Fruit fly (Drosophila melanogaster) whole organism, embryonic: ENCODE results near the gene CG7381.

Source experiments
- CG10267 ChIP-seq: fragments of 200-800 bp; sonication (Bioruptor generic); optimal IDR thresholded peaks from 2 replicates; lab custom pipeline; 2018; ENCODE audit warnings: missing biosample characterization, mild to moderate bottlenecking, missing genetic modification characterization, moderate library complexity
- CG10959 ChIP-seq: fragments of 200-800 bp; sonication (Bioruptor generic); IDR thresholded peaks from 2 replicates; pipeline ENCODE4 v1.3.6; 2022; ENCODE audit warnings: missing biosample characterization, missing genetic modification characterization
- CG12104 ChIP-seq: fragments of 200-800 bp; sonication (Bioruptor generic); optimal IDR thresholded peaks from 3 replicates; lab custom pipeline; 2016; ENCODE audit warnings: missing biosample characterization, missing genetic modification characterization
- CG14710 ChIP-seq: fragments of 200-800 bp; sonication (Bioruptor generic); optimal IDR thresholded peaks from 3 replicates; lab custom pipeline; 2019; ENCODE audit warnings: missing biosample characterization, mild to moderate bottlenecking, missing genetic modification characterization, moderate library complexity
- CG14860 ChIP-seq: fragments of 200-800 bp; sonication (Bioruptor generic); IDR thresholded peaks from 3 replicates; pipeline ENCODE4 v1.3.6; 2022; ENCODE audit warnings: missing biosample characterization, missing genetic modification characterization; ENCODE audit not compliant: partially characterized antibody
- CG15696 ChIP-seq: fragments of 200-800 bp; sonication (Bioruptor generic); optimal IDR thresholded peaks from 2 replicates; lab custom pipeline; 2019; ENCODE audit warnings: missing biosample characterization, mild to moderate bottlenecking, missing genetic modification characterization, moderate library complexity
- CG16863 ChIP-seq: fragments of 200-800 bp; sonication (Bioruptor generic); optimal IDR thresholded peaks from 3 replicates; lab custom pipeline; 2016; ENCODE audit warnings: missing biosample characterization, missing genetic modification characterization
- CG17612 ChIP-seq: fragments of 200-800 bp; sonication (Bioruptor generic); IDR thresholded peaks from 2 replicates; pipeline ENCODE4 v1.3.6; 2022; ENCODE audit warnings: missing biosample characterization, missing genetic modification characterization
- CG17912 ChIP-seq: fragments of 200-800 bp; sonication (Bioruptor generic); optimal IDR thresholded peaks from 2 replicates; lab custom pipeline; 2018; ENCODE audit warnings: missing biosample characterization, mild to moderate bottlenecking, missing genetic modification characterization
- CG2678 ChIP-seq: fragments of 200-800 bp; sonication (Bioruptor generic); optimal IDR thresholded peaks from 3 replicates; lab custom pipeline; 2019; ENCODE audit warnings: missing biosample characterization, mild to moderate bottlenecking, missing genetic modification characterization, moderate library complexity
- CG32532 ChIP-seq: fragments of 200-800 bp; sonication (Bioruptor generic); IDR thresholded peaks from 2 replicates; pipeline ENCODE4 v1.3.6; 2022; ENCODE audit warnings: missing biosample characterization, missing genetic modification characterization
- CG7556 ChIP-seq: fragments of 200-800 bp; sonication (Bioruptor generic); optimal IDR thresholded peaks from 2 replicates; lab custom pipeline; 2017; ENCODE audit warnings: missing biosample characterization, mild to moderate bottlenecking, missing genetic modification characterization
- CG7745 ChIP-seq: fragments of 200-800 bp; sonication (Bioruptor generic); optimal IDR thresholded peaks from 2 replicates; lab custom pipeline; 2018; ENCODE audit warnings: missing biosample characterization, mild to moderate bottlenecking, missing genetic modification characterization, moderate library complexity
- CG7928 ChIP-seq: fragments of 200-800 bp; sonication (Bioruptor generic); optimal IDR thresholded peaks from 2 replicates; lab custom pipeline; 2017; ENCODE audit warnings: missing biosample characterization, mild to moderate bottlenecking, missing genetic modification characterization
- Dip3 ChIP-seq: fragments of 200-800 bp; sonication (Bioruptor generic); optimal IDR thresholded peaks from 3 replicates; lab custom pipeline; 2016; ENCODE audit warnings: missing biosample characterization, missing genetic modification characterization
- Doc3 ChIP-seq: fragments of 200-800 bp; sonication (Bioruptor generic); IDR thresholded peaks from 3 replicates; pipeline ENCODE4 v1.3.6; 2022; ENCODE audit warnings: missing biosample characterization, missing genetic modification characterization; ENCODE audit not compliant: partially characterized antibody
- Dref ChIP-seq: fragments of 200-800 bp; sonication (Bioruptor generic); IDR thresholded peaks from 2 replicates; pipeline ENCODE4 v1.3.6; 2022; ENCODE audit warnings: missing biosample characterization, missing genetic modification characterization
- Ets97D ChIP-seq: fragments of 200-800 bp; sonication (Bioruptor generic); optimal IDR thresholded peaks from 3 replicates; lab custom pipeline; 2016; ENCODE audit warnings: missing biosample characterization, missing genetic modification characterization
- Fer2 ChIP-seq: fragments of 200-800 bp; sonication (Bioruptor generic); optimal IDR thresholded peaks from 2 replicates; lab custom pipeline; 2018; ENCODE audit warnings: missing biosample characterization, mild to moderate bottlenecking, missing genetic modification characterization, moderate library complexity
- Hand ChIP-seq: fragments of 200-800 bp; sonication (Bioruptor generic); optimal IDR thresholded peaks from 2 replicates; lab custom pipeline; 2017; ENCODE audit warnings: mild to moderate bottlenecking, missing biosample characterization, missing genetic modification reagents, missing genetic modification characterization
- HmgZ ChIP-seq: fragments of 200-800 bp; sonication (Bioruptor generic); optimal IDR thresholded peaks from 2 replicates; lab custom pipeline; 2018; ENCODE audit warnings: missing biosample characterization, mild to moderate bottlenecking, missing genetic modification characterization
- Hr3 ChIP-seq: fragments of 200-800 bp; sonication (Bioruptor generic); optimal IDR thresholded peaks from 3 replicates; lab custom pipeline; 2016; ENCODE audit warnings: missing biosample characterization, missing genetic modification characterization
- Hr39 ChIP-seq: fragments of >200 bp; optimal IDR thresholded peaks from 2 replicates; lab custom pipeline; 2017
- Nf-YC ChIP-seq: fragments of 200-800 bp; optimal IDR thresholded peaks from 3 replicates; lab custom pipeline; 2019; ENCODE audit warnings: missing biosample characterization, mild to moderate bottlenecking, missing genetic modification characterization, moderate library complexity
- Opbp ChIP-seq: fragments of 200-800 bp; sonication (Bioruptor generic); IDR thresholded peaks from 3 replicates; pipeline ENCODE4 v1.3.6; 2022; ENCODE audit warnings: missing biosample characterization, missing genetic modification characterization; ENCODE audit not compliant: partially characterized antibody
- Sry-δ ChIP-seq: fragments of 200-800 bp; sonication (Bioruptor generic); optimal IDR thresholded peaks from 2 replicates; lab custom pipeline; 2016; ENCODE audit warnings: missing biosample characterization, missing genetic modification characterization
- Ssrp ChIP-seq: fragments of 200-800 bp; sonication (Bioruptor generic); optimal IDR thresholded peaks from 2 replicates; lab custom pipeline; 2018; ENCODE audit warnings: missing biosample characterization, mild to moderate bottlenecking, missing genetic modification characterization, moderate library complexity
- Taf1 ChIP-seq: fragments of 200-800 bp; sonication (Bioruptor generic); IDR thresholded peaks from 2 replicates; pipeline ENCODE4 v1.3.6; 2022; ENCODE audit warnings: missing biosample characterization, missing genetic modification characterization
- ara ChIP-seq: fragments of 200-800 bp; sonication (Bioruptor generic); IDR thresholded peaks from 2 replicates; pipeline ENCODE4 v1.3.6; 2022; ENCODE audit warnings: missing biosample characterization, missing genetic modification characterization
- cad ChIP-seq: fragments of >200 bp; optimal IDR thresholded peaks from 2 replicates; lab custom pipeline; 2017; ENCODE audit warnings: missing biosample characterization, missing genetic modification characterization
- corto ChIP-seq: fragments of 200-800 bp; sonication (Bioruptor generic); optimal IDR thresholded peaks from 2 replicates; lab custom pipeline; 2016; ENCODE audit warnings: missing biosample characterization, mild to moderate bottlenecking, missing genetic modification characterization, moderate library complexity
- da ChIP-seq: fragments of 200-800 bp; sonication (Bioruptor generic); optimal IDR thresholded peaks from 2 replicates; lab custom pipeline; 2016; ENCODE audit warnings: missing biosample characterization, missing genetic modification characterization
- ewg ChIP-seq: fragments of 200-800 bp; sonication (Bioruptor generic); optimal IDR thresholded peaks from 3 replicates; lab custom pipeline; 2017; ENCODE audit warnings: mild to moderate bottlenecking, missing biosample characterization, missing genetic modification reagents, missing genetic modification characterization
- fd96Cb ChIP-seq: fragments of 200-800 bp; sonication (Bioruptor generic); optimal IDR thresholded peaks from 2 replicates; lab custom pipeline; 2018; ENCODE audit warnings: missing biosample characterization, mild to moderate bottlenecking, missing genetic modification characterization, moderate library complexity
- gcm2 ChIP-seq: fragments of 200-800 bp; sonication (Bioruptor generic); optimal IDR thresholded peaks from 2 replicates; lab custom pipeline; 2016; ENCODE audit warnings: missing biosample characterization, missing genetic modification characterization
- ham ChIP-seq: fragments of 200-800 bp; sonication (Bioruptor generic); IDR thresholded peaks from 2 replicates; pipeline ENCODE4 v1.3.6; 2022; ENCODE audit warnings: missing biosample characterization, missing genetic modification characterization
- hkb ChIP-seq, 2 experiments: fragments of 200-800 bp in 1 of 2; fragments of >200 bp in 1 of 2; sonication (Bioruptor generic) in 1 of 2; IDR thresholded peaks in 1 of 2; optimal IDR thresholded peaks in 1 of 2; 2 replicates each; pipeline versions ENCODE4 v1.3.6 to Lab custom; 2017 to 2022; ENCODE audit warnings: missing biosample characterization in 1 of 2, missing genetic modification characterization in 1 of 2
- ind ChIP-seq: fragments of 200-800 bp; sonication (Bioruptor generic); optimal IDR thresholded peaks from 3 replicates; lab custom pipeline; 2016; ENCODE audit warnings: missing biosample characterization, missing genetic modification characterization
- lola ChIP-seq, 3 experiments: fragments of >200 bp in 2 of 3; fragments of 200-800 bp in 1 of 3; sonication (Bioruptor generic) in 1 of 3; optimal IDR thresholded peaks; 2 replicates each; lab custom pipeline; 2017 to 2019; ENCODE audit warnings: missing biosample characterization in 3 of 3, missing genetic modification characterization in 3 of 3, mild to moderate bottlenecking in 1 of 3, moderate library complexity in 1 of 3
- mam ChIP-seq: fragments of 200-800 bp; sonication (Bioruptor generic); optimal IDR thresholded peaks from 3 replicates; lab custom pipeline; 2016; ENCODE audit warnings: missing biosample characterization, missing genetic modification characterization
- nerfin-2 ChIP-seq: fragments of 200-800 bp; sonication (Bioruptor generic); IDR thresholded peaks from 2 replicates; pipeline ENCODE4 v1.3.6; 2022; ENCODE audit warnings: missing biosample characterization, missing genetic modification characterization; ENCODE audit not compliant: partially characterized antibody
- onecut ChIP-seq: fragments of 200-800 bp; sonication (Bioruptor generic); IDR thresholded peaks from 2 replicates; pipeline ENCODE4 v1.3.6; 2022; ENCODE audit warnings: missing biosample characterization, missing genetic modification characterization
- repo ChIP-seq: fragments of 200-800 bp; sonication (Bioruptor generic); optimal IDR thresholded peaks from 2 replicates; lab custom pipeline; 2016; ENCODE audit warnings: missing biosample characterization, missing genetic modification characterization
- sens-2 ChIP-seq: fragments of 200-800 bp; sonication (Bioruptor generic); IDR thresholded peaks from 2 replicates; pipeline ENCODE4 v1.3.6; 2022; ENCODE audit warnings: missing biosample characterization, missing genetic modification characterization
- slbo ChIP-seq: fragments of 200-800 bp; sonication (Bioruptor generic); IDR thresholded peaks from 2 replicates; pipeline ENCODE4 v1.3.6; 2022; ENCODE audit warnings: missing biosample characterization, missing genetic modification characterization
- so ChIP-seq: fragments of 200-800 bp; sonication (Bioruptor generic); IDR thresholded peaks from 3 replicates; pipeline ENCODE4 v1.3.6; 2022; ENCODE audit warnings: missing biosample characterization, missing genetic modification characterization
- tup ChIP-seq: fragments of 200-800 bp; sonication (Bioruptor generic); optimal IDR thresholded peaks from 2 replicates; lab custom pipeline; 2016; ENCODE audit warnings: missing biosample characterization, mild to moderate bottlenecking, missing genetic modification characterization, moderate library complexity
- wek ChIP-seq: fragments of 200-800 bp; sonication (Bioruptor generic); optimal IDR thresholded peaks from 3 replicates; lab custom pipeline; 2018; ENCODE audit warnings: missing biosample characterization, mild to moderate bottlenecking, missing genetic modification characterization, moderate library complexity
- zf30C ChIP-seq: fragments of 200-800 bp; sonication (Bioruptor generic); optimal IDR thresholded peaks from 3 replicates; lab custom pipeline; 2018; ENCODE audit warnings: missing biosample characterization, mild to moderate bottlenecking, missing genetic modification characterization

The CG7381 gene

dm6 chr3R:12985828-12986530 is 8.7 kb upstream of the CG7381 start, which contains the start of gene CG31342 (continued):
- TF ChIP-seq hkb (optimal IDR thresholded peaks at IDR 0.05; lab: Kevin White, UChicago): no peak
- peak; percentile 40; the same call in 1 of the 2 replicates for TF ChIP-seq hkb (GFP tag; IDR thresholded peaks at IDR 0.05; lab: Robert Waterston, UW)
- no peak for TF ChIP-seq ham (GFP tag; lab: Robert Waterston, UW)
- peak; percentile 41; the same call in 1 of the 2 replicates for TF ChIP-seq slbo (GFP tag; lab: Robert Waterston, UW)
- TF ChIP-seq nerfin-2 (GFP tag; lab: Robert Waterston, UW): peak; percentile 36; the same call in 1 of the 2 replicates
- TF ChIP-seq onecut: no peak
- no peak for TF ChIP-seq CG7745
- TF ChIP-seq Nf-YC (tag; lab: Kevin White, UChicago): no peak
- no peak for TF ChIP-seq ewg (GFP tag; lab: Kevin White, UChicago)
- peak; percentile 58; the same call in 2 of the 3 replicates for TF ChIP-seq Opbp
- peak; percentile 38 for TF ChIP-seq Ssrp
- TF ChIP-seq CG17612 (GFP tag; lab: Robert Waterston, UW): no peak
- no peak for TF ChIP-seq ara (GFP tag; lab: Robert Waterston, UW)
- no peak for TF ChIP-seq CG7556 (GFP tag; lab: Kevin White, UChicago)
- TF ChIP-seq Taf1 (GFP tag; lab: Robert Waterston, UW): 0 out of 2 replicates have a peak, but pooled peaks have one; percentile 12
- TF ChIP-seq tup (GFP tag; lab: Kevin White, UChicago): no peak
- peak; percentile 70 for TF ChIP-seq Dref (GFP tag; lab: Robert Waterston, UW)
- no peak for TF ChIP-seq Hand (GFP tag; lab: Kevin White, UChicago)
- TF ChIP-seq Sry-δ (GFP tag; lab: Kevin White, UChicago): peak; percentile 57
- TF ChIP-seq lola (GFP tag; optimal IDR thresholded peaks at IDR 0.05; lab: Kevin White, UChicago): peak in 1 of 3 experiments; percentile 58
- TF ChIP-seq wek (GFP tag; lab: Kevin White, UChicago): peak; percentile 98
- no peak for TF ChIP-seq CG7928 (GFP tag; lab: Kevin White, UChicago)
- TF ChIP-seq CG2678: no peak
- no peak for TF ChIP-seq gcm2
- TF ChIP-seq CG17912 (GFP tag; lab: Kevin White, UChicago): no peak
- TF ChIP-seq fd96Cb (tag; lab: Kevin White, UChicago): no peak
- TF ChIP-seq sens-2 (GFP tag; lab: Robert Waterston, UW): no peak
- TF ChIP-seq CG10959 (GFP tag; lab: Robert Waterston, UW): no peak
- no peak for TF ChIP-seq Fer2 (tag; lab: Kevin White, UChicago)
- TF ChIP-seq Hr39 (lab: Kevin White, UChicago): no peak
- peak; percentile 48; the same call in 1 of the 2 replicates for TF ChIP-seq CG32532 (GFP tag; lab: Robert Waterston, UW)
- peak; percentile 64 for TF ChIP-seq Doc3 (GFP tag; lab: Robert Waterston, UW)
- peak; percentile 17 for TF ChIP-seq Ets97D (GFP tag; lab: Kevin White, UChicago)
- TF ChIP-seq CG10267 (tag; lab: Kevin White, UChicago): peak; percentile 64
- TF ChIP-seq ind: no peak
- 0 out of 3 replicates have a peak, but pooled peaks have one; percentile 17 for TF ChIP-seq so (GFP tag; lab: Robert Waterston, UW)
- TF ChIP-seq da: peak; percentile 7
- TF ChIP-seq CG14860: peak; percentile 43
- TF ChIP-seq mam (GFP tag; lab: Kevin White, UChicago): no peak
- TF ChIP-seq Dip3 (GFP tag; lab: Kevin White, UChicago): no peak
- TF ChIP-seq Hr3: peak; percentile 22
- peak; percentile 45 for TF ChIP-seq CG15696
- peak; percentile 39 for TF ChIP-seq HmgZ (tag; lab: Kevin White, UChicago)
- no peak for TF ChIP-seq zf30C (GFP tag; lab: Kevin White, UChicago)
- TF ChIP-seq CG14710: peak; percentile 70
- TF ChIP-seq corto: no peak
- no peak for TF ChIP-seq repo (GFP tag; lab: Kevin White, UChicago)
- TF ChIP-seq cad (GFP tag; lab: Kevin White, UChicago): no peak
- TF ChIP-seq CG12104: peak; percentile 24
- TF ChIP-seq CG16863: no peak
